Worm (Caenorhabditis elegans) whole organism, L1 larva: ENCODE data around the gene bath-19.
"Not testable (repeated sequence)": the region's sequence is repeated elsewhere in the genome, so short reads cannot be mapped to it uniquely, and the experiment has no call there.

Experiments used
- C16A3.4 ChIP-seq: fragments of 150-350 bp; optimal IDR thresholded peaks from 2 replicates; lab custom pipeline; 2014; ENCODE audit warnings: missing biosample characterization, missing genetic modification characterization
- C34B4.2 ChIP-seq: sonication (generic microtip); optimal IDR thresholded peaks from 2 replicates; lab custom pipeline; 2017; ENCODE audit warnings: mild to moderate bottlenecking, missing genetic modification characterization, missing compliant biosample characterization
- F16B12.6 ChIP-seq: fragments of 150-350 bp; optimal IDR thresholded peaks from 2 replicates; lab custom pipeline; 2014; ENCODE audit warnings: missing biosample characterization, missing genetic modification characterization
- Y116A8C.19 ChIP-seq: sonication (generic microtip); optimal IDR thresholded peaks from 2 replicates; lab custom pipeline; 2016; ENCODE audit warnings: missing compliant biosample characterization, missing genetic modification characterization, borderline replicate concordance
- alr-1 ChIP-seq: fragments of 200-800 bp; sonication (Bioruptor generic); optimal IDR thresholded peaks from 2 replicates; lab custom pipeline; 2018; ENCODE audit warnings: borderline replicate concordance, mild to moderate bottlenecking, missing genetic modification characterization, missing compliant biosample characterization
- ama-1 ChIP-seq: fragments of 150-350 bp; optimal IDR thresholded peaks from 2 replicates; lab custom pipeline; 2014
- blmp-1 ChIP-seq: fragments of 150-350 bp; optimal IDR thresholded peaks from 2 replicates; lab custom pipeline; 2014; ENCODE audit warnings: missing biosample characterization, missing genetic modification characterization
- ceh-63 ChIP-seq: fragments of 200-800 bp; sonication (Bioruptor generic); optimal IDR thresholded peaks from 2 replicates; lab custom pipeline; 2018; ENCODE audit warnings: mild to moderate bottlenecking, missing genetic modification characterization, missing compliant biosample characterization
- ceh-8 ChIP-seq: fragments of 200-800 bp; sonication (Bioruptor generic); optimal IDR thresholded peaks from 2 replicates; lab custom pipeline; 2018; ENCODE audit warnings: mild to moderate bottlenecking, missing genetic modification characterization, moderate library complexity, missing compliant biosample characterization
- ceh-82 ChIP-seq, 3 experiments: fragments of 150-350 bp in 1 of 3; sonication (generic microtip) in 2 of 3; optimal IDR thresholded peaks; 2 replicates each; lab custom pipeline; 2014 to 2017; ENCODE audit warnings: missing biosample characterization in 3 of 3, missing genetic modification characterization in 3 of 3
- dsc-1 ChIP-seq: sonication (generic microtip); optimal IDR thresholded peaks from 2 replicates; lab custom pipeline; 2016; ENCODE audit warnings: mild to moderate bottlenecking, missing genetic modification characterization, missing compliant biosample characterization
- efl-1 ChIP-seq, 4 experiments: fragments of 150-350 bp; optimal IDR thresholded peaks in 3 of 4; peaks in 1 of 4; 1 replicate in 1 of 4; 2 replicates in 3 of 4; lab custom pipeline; 2014; ENCODE audit warnings: missing biosample characterization in 2 of 4, missing genetic modification characterization in 2 of 4, missing genetic modification reagents in 2 of 4
- elt-2 ChIP-seq: sonication (generic microtip); optimal IDR thresholded peaks from 2 replicates; lab custom pipeline; 2016; ENCODE audit warnings: missing genetic modification characterization, mild to moderate bottlenecking, inconsistent platforms, missing compliant biosample characterization, missing genetic modification reagents
- elt-3 ChIP-seq, 6 experiments: fragments of 150-350 bp in 1 of 6; sonication (generic microtip); optimal IDR thresholded peaks; 2 replicates each; lab custom pipeline; 2017 to 2018; ENCODE audit warnings: missing biosample characterization in 6 of 6, missing genetic modification characterization in 6 of 6, inconsistent platforms in 1 of 6
- fkh-4 ChIP-seq: sonication (generic microtip); optimal IDR thresholded peaks from 2 replicates; lab custom pipeline; 2016; ENCODE audit warnings: missing compliant biosample characterization, missing genetic modification characterization, borderline replicate concordance
- fkh-8 ChIP-seq: sonication (generic microtip); optimal IDR thresholded peaks from 2 replicates; lab custom pipeline; 2016; ENCODE audit warnings: mild to moderate bottlenecking, missing genetic modification characterization, missing compliant biosample characterization
- hlh-17 ChIP-seq: fragments of 200-800 bp; sonication (Bioruptor generic); optimal IDR thresholded peaks from 2 replicates; lab custom pipeline; 2018; ENCODE audit warnings: missing genetic modification characterization, mild to moderate bottlenecking, missing compliant biosample characterization, moderate library complexity, borderline replicate concordance
- hpl-2 ChIP-seq: fragments of 150-350 bp; optimal IDR thresholded peaks from 2 replicates; lab custom pipeline; 2014; ENCODE audit warnings: missing biosample characterization, missing genetic modification reagents, missing genetic modification characterization
- irx-1 ChIP-seq: sonication (generic microtip); optimal IDR thresholded peaks from 2 replicates; lab custom pipeline; 2016; ENCODE audit warnings: missing genetic modification characterization, missing compliant biosample characterization
- lir-3 ChIP-seq: sonication (generic microtip); optimal IDR thresholded peaks from 2 replicates; lab custom pipeline; 2016; ENCODE audit warnings: mild to moderate bottlenecking, missing genetic modification characterization, moderate library complexity, missing compliant biosample characterization; ENCODE audit not compliant: poor library complexity
- nhr-11 ChIP-seq: fragments of 150-350 bp; optimal IDR thresholded peaks from 2 replicates; lab custom pipeline; 2014; ENCODE audit warnings: missing biosample characterization, missing genetic modification characterization
- nhr-20 ChIP-seq: sonication (generic microtip); optimal IDR thresholded peaks from 2 replicates; lab custom pipeline; 2016; ENCODE audit warnings: mild to moderate bottlenecking, missing genetic modification characterization, missing compliant biosample characterization
- nhr-237 ChIP-seq: fragments of 150-350 bp; optimal IDR thresholded peaks from 2 replicates; lab custom pipeline; 2014; ENCODE audit warnings: missing biosample characterization, missing genetic modification characterization
- nhr-76 ChIP-seq: sonication (generic microtip); optimal IDR thresholded peaks from 2 replicates; lab custom pipeline; 2017; ENCODE audit warnings: missing biosample characterization, missing genetic modification characterization
- nhr-77 ChIP-seq: fragments of 150-350 bp; optimal IDR thresholded peaks from 2 replicates; lab custom pipeline; 2014; ENCODE audit warnings: missing biosample characterization, missing genetic modification characterization
- nhr-90 ChIP-seq: sonication (generic microtip); optimal IDR thresholded peaks from 2 replicates; lab custom pipeline; 2016; ENCODE audit warnings: mild to moderate bottlenecking, missing genetic modification characterization, missing compliant biosample characterization; ENCODE audit not compliant: poor library complexity
- pag-3 ChIP-seq: sonication (generic microtip); optimal IDR thresholded peaks from 2 replicates; lab custom pipeline; 2017; ENCODE audit warnings: missing genetic modification characterization, mild to moderate bottlenecking, missing compliant biosample characterization, antibody characterized with exemption, borderline replicate concordance; ENCODE audit not compliant: insufficient read depth
- rnt-1 ChIP-seq: sonication (generic microtip); optimal IDR thresholded peaks from 2 replicates; lab custom pipeline; 2016; ENCODE audit warnings: mild to moderate bottlenecking, missing genetic modification characterization, moderate library complexity, missing compliant biosample characterization
- snpc-4 ChIP-seq: fragments of 150-350 bp; optimal IDR thresholded peaks from 2 replicates; lab custom pipeline; 2014; ENCODE audit warnings: missing biosample characterization, missing genetic modification characterization
- sup-37 ChIP-seq: fragments of 200-800 bp; sonication (Bioruptor generic); optimal IDR thresholded peaks from 2 replicates; lab custom pipeline; 2018; ENCODE audit warnings: mild to moderate bottlenecking, missing genetic modification characterization, missing compliant biosample characterization
- swsn-7 ChIP-seq: sonication (generic microtip); optimal IDR thresholded peaks from 2 replicates; lab custom pipeline; 2016; ENCODE audit warnings: missing genetic modification characterization, missing compliant biosample characterization
- tbx-2 ChIP-seq: sonication (generic microtip); optimal IDR thresholded peaks from 2 replicates; lab custom pipeline; 2016; ENCODE audit warnings: missing genetic modification characterization, missing compliant biosample characterization
- unc-30 ChIP-seq: sonication (generic microtip); optimal IDR thresholded peaks from 2 replicates; lab custom pipeline; 2017; ENCODE audit warnings: missing biosample characterization, missing genetic modification characterization
- unc-62 ChIP-seq: fragments of 150-350 bp; optimal IDR thresholded peaks from 2 replicates; lab custom pipeline; 2014; ENCODE audit warnings: missing biosample characterization, missing genetic modification reagents, missing genetic modification characterization
- unc-98 ChIP-seq: fragments of 200-800 bp; sonication (Bioruptor generic); IDR thresholded peaks from 2 replicates; pipeline ENCODE4 v1.3.6; 2022; ENCODE audit warnings: missing genetic modification characterization, missing compliant biosample characterization
- ztf-11 ChIP-seq, 2 experiments: sonication (generic microtip); optimal IDR thresholded peaks; 2 replicates each; lab custom pipeline; 2016 to 2017; ENCODE audit warnings: missing genetic modification characterization in 2 of 2, missing biosample characterization in 1 of 2, missing compliant biosample characterization in 1 of 2
- ztf-4 ChIP-seq: fragments of 150-350 bp; optimal IDR thresholded peaks from 2 replicates; lab custom pipeline; 2014; ENCODE audit warnings: missing biosample characterization, missing genetic modification characterization

bath-19 gene

ce11 chrII:2080425-2080824 lies 41.2 kb upstream of the bath-19 start, which contains the start of gene F07E5.9:
TSS of gene F07E5.9 (minus strand) at chrII:2080525.
- TF ChIP-seq efl-1 (optimal IDR thresholded peaks at IDR 0.05; lab: Kevin White, UChicago) (no peak), efl-1 (GFP tag; optimal IDR thresholded peaks at IDR 0.05 in 1 of 2; lab: Kevin White, UChicago) (peak in 1 of 2 experiments; percentile 9), pag-3 (tag; lab: Kevin White, UChicago) (no peak)
- TF ChIP-seq, all 84 proteins: peak for 1

ce11 chrII:2076467-2076866 lies 37.3 kb upstream of the bath-19 start:
- TF ChIP-seq swsn-7 (tag; lab: Kevin White, UChicago) (no peak), alr-1 (tag; lab: Kevin White, UChicago) (no peak), irx-1 (tag; lab: Kevin White, UChicago) (no peak), rnt-1 (tag; lab: Kevin White, UChicago) (no peak), nhr-76 (no peak), dsc-1 (tag; lab: Kevin White, UChicago) (no peak), C16A3.4 (tag; lab: Kevin White, UChicago) (no peak), ztf-4 (tag; lab: Kevin White, UChicago) (no peak), Y116A8C.19 (tag; lab: Kevin White, UChicago) (no peak)

ce11 chrII:2075513-2075912 lies 36.3 kb upstream of the bath-19 start, which contains the start of gene F07E5.8:
TSS of gene F07E5.8 (minus strand) at chrII:2075613.
- TF ChIP-seq ama-1 (lab: Kevin White, UChicago) (no peak), elt-3 (tag; optimal IDR thresholded peaks at IDR 0.05; lab: Kevin White, UChicago) (no peak), ceh-8 (GFP tag; lab: Kevin White, UChicago) (no peak), ceh-82 (tag; optimal IDR thresholded peaks at IDR 0.05; lab: Kevin White, UChicago) (no peak), C34B4.2 (tag; lab: Kevin White, UChicago) (no peak), ceh-63 (GFP tag; lab: Kevin White, UChicago) (no peak), lir-3 (no peak)

ce11 chrII:2071429-2071828 lies 32.2 kb upstream of the bath-19 start, which contains the start of gene F07E5.7:
TSS of gene F07E5.7 (minus strand) at chrII:2071529.
- peak; percentile 39 for TF ChIP-seq blmp-1
- no peak for TF ChIP-seq nhr-11 (tag; lab: Kevin White, UChicago)

DNA sequence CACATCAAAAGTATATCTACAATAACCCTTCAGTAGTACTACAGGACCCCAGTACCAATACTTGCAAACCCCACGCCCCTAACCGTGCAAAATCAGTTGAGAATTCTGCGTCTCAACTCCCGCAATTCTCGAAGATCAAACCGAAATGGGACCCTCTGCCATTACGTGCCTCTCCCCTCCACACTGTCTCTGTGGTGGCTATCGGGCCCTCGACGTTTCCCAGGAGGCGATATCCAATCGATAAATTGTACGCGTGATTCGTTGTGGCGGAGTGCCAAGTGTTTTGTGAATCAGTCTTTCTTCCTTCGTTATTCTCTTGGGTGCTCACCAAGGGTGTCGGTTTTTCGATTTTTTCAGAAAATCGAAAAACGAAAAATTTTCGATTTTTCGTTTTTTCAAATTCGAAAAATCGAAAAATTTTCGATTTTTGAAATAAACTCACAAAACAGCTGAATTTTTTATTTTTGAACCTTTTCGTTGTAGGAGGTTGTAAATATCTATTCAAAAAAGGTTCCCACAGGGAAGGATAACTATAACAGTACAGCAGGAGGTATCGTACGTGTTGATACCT lies 28.3 kb upstream of the bath-19 start, which contains the start of gene F07E5.12:
F07E5.12 (plus strand) TSS at position 521 of the 571 bp plus-strand sequence.
- not testable (repeated sequence) for TF ChIP-seq efl-1 (optimal IDR thresholded peaks at IDR 0.05; lab: Kevin White, UChicago)
- peak in 1 of 2 experiments; percentile 60 for TF ChIP-seq efl-1 (GFP tag; optimal IDR thresholded peaks at IDR 0.05 in 1 of 2; lab: Kevin White, UChicago)

DNA sequence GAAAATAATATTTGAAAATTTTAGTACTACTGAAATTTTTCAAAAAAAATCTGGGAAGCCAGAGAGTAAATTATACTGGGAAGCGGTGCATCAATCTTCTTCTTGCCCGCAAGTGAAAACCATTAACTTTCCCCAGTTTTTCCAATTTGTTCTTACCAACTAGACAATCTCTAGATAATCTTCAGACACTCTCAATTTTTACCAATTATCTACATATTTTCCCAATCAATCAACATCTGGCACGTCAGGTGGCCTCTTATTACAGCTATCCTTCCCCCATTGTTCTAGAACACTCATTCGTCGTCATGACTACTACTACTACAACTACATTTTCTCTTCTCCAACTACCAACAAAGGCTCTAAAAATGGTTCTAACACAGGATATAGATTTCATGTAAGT lies 25.3 kb upstream of the bath-19 start, which contains the start of gene fbxb-6:
fbxb-6 (plus strand) TSS at position 301 of the 400 bp plus-strand sequence.
- TF ChIP-seq efl-1 (optimal IDR thresholded peaks at IDR 0.05; lab: Kevin White, UChicago) (no peak), efl-1 (GFP tag; optimal IDR thresholded peaks at IDR 0.05 in 1 of 2; lab: Kevin White, UChicago) (peak in 1 of 2 experiments; percentile 68), unc-98 (no peak), nhr-237 (tag; lab: Kevin White, UChicago) (no peak)

- TF ChIP-seq ztf-11 (tag; optimal IDR thresholded peaks at IDR 0.05; lab: Kevin White, UChicago): no peak
- TF ChIP-seq elt-2 (tag; lab: Kevin White, UChicago): no peak
- no peak for TF ChIP-seq unc-30
- no peak for TF ChIP-seq C16A3.4 (tag; lab: Kevin White, UChicago)
- no peak for TF ChIP-seq fkh-4
- no peak for TF ChIP-seq lir-3
- no peak for TF ChIP-seq F16B12.6
- TF ChIP-seq unc-62 (GFP tag; lab: Kevin White, UChicago): no peak
- no peak for TF ChIP-seq nhr-20 (tag; lab: Kevin White, UChicago)
- no peak for TF ChIP-seq hpl-2 (GFP tag; lab: Kevin White, UChicago)
- TF ChIP-seq nhr-77 (tag; lab: Kevin White, UChicago): no peak
- TF ChIP-seq fkh-8 (tag; lab: Kevin White, UChicago): no peak
- no peak for TF ChIP-seq hlh-17 (GFP tag; lab: Kevin White, UChicago)
- no peak for TF ChIP-seq nhr-90 (tag; lab: Kevin White, UChicago)
- TF ChIP-seq snpc-4 (tag; lab: Kevin White, UChicago): no peak
- TF ChIP-seq sup-37 (GFP tag; lab: Kevin White, UChicago): no peak
- TF ChIP-seq ceh-82 (tag; optimal IDR thresholded peaks at IDR 0.05; lab: Kevin White, UChicago): no peak
- TF ChIP-seq tbx-2 (tag; lab: Kevin White, UChicago): no peak
- no peak for TF ChIP-seq ztf-4 (tag; lab: Kevin White, UChicago)
Measured at ce11 chrII:2063989-2064388, 24.8 kb upstream of the bath-19 start, which contains the start of gene F07E5.13. TSS of gene F07E5.13 (minus strand) at chrII:2064089.
